Worm (Caenorhabditis elegans): Measurements from ENCODE around the gene fbf-1.

ce11 chrII:6103986-6104385, 23.3 kb upstream of the fbf-1 start:
- no peak for TF ChIP-seq C34F6.9 (tag; optimal IDR thresholded peaks at IDR 0.05)
- no peak for TF ChIP-seq nhr-10 (tag; optimal IDR thresholded peaks at IDR 0.05)
- no peak for TF ChIP-seq lin-13 (GFP tag; optimal IDR thresholded peaks at IDR 0.05)
- no peak for TF ChIP-seq unc-39 (tag; optimal IDR thresholded peaks at IDR 0.05)
- TF ChIP-seq dmd-4 (tag; optimal IDR thresholded peaks at IDR 0.05): no peak
- TF ChIP-seq nhr-12 (tag; optimal IDR thresholded peaks at IDR 0.05): no peak
- TF ChIP-seq nhr-237 (tag; optimal IDR thresholded peaks at IDR 0.05): no peak
- TF ChIP-seq snpc-4 (tag; optimal IDR thresholded peaks at IDR 0.05): no peak
- TF ChIP-seq sma-9 (GFP tag; optimal IDR thresholded peaks at IDR 0.05): no peak
- no peak for TF ChIP-seq sma-9 (tag; optimal IDR thresholded peaks at IDR 0.05)
- no peak for TF ChIP-seq R02D3.7 (tag; optimal IDR thresholded peaks at IDR 0.05)
